In the genomic region with DNA sequence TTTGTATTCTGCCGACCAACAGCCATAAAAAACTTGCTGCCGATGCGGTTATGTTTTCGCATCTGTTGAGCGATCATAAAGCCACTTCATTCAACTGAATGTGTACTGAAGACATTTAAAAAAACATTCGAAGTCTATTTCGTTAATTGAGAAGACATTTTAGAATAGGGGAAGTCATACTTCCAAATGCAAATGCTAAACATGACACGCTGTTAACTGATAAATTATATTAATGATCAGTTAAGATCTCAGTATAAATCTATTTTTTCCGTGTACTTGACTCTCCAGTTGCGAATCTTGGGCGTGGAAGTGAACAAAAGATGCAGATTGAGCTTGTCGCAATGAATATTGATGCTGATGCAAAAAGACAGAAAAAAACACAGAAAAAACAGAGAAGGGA, we compare ENCODE assay signal across 4 fruit fly cellular contexts.
TF ChIP-seq lines count a peak whose summit lies in the region.

No protein-coding gene starts in this region.

- TF ChIP-seq CTCF in whole organism, embryonic (GFP tag; optimal IDR thresholded peaks at IDR 0.05; lab: Kevin White, UChicago), result no peak

TF ChIP-seq in whole organism, adult, 20 proteins besides CTCF, POLR2A, EP300 and RAD21:
- TF ChIP-seq CG1620 (GFP tag; optimal IDR thresholded peaks at IDR 0.05; lab: Kevin White, UChicago), result no peak
- peak; percentile 70 for TF ChIP-seq tj (GFP tag; optimal IDR thresholded peaks at IDR 0.05; lab: Kevin White, UChicago)

TF ChIP-seq in whole organism, embryonic, 481 proteins besides CTCF, POLR2A, EP300 and RAD21:
- TF ChIP-seq dati (GFP tag; IDR thresholded peaks at IDR 0.05; lab: Robert Waterston, UW) (no peak), CG8765 (GFP tag; IDR thresholded peaks at IDR 0.05; lab: Robert Waterston, UW) (no peak), CG15479 (GFP tag; optimal IDR thresholded peaks at IDR 0.05; lab: Kevin White, UChicago) (peak; percentile 19), Lim3 (GFP tag; IDR thresholded peaks at IDR 0.05; lab: Robert Waterston, UW) (no peak), sim (GFP tag; IDR thresholded peaks at IDR 0.05; lab: Robert Waterston, UW) (no peak), E2f1 (GFP tag; IDR thresholded peaks at IDR 0.05; lab: Robert Waterston, UW) (no peak), pan (optimal IDR thresholded peaks at IDR 0.05; lab: Kevin White, UChicago) (no peak), pan (GFP tag; optimal IDR thresholded peaks at IDR 0.05 in 1 of 2, IDR thresholded peaks at IDR 0.05 in 1 of 2) (peak in 1 of 2 experiments; percentile 4), Tbp (GFP tag; optimal IDR thresholded peaks at IDR 0.05; lab: Kevin White, UChicago) (no peak)

TF ChIP-seq in whole organism, prepupa, 60 proteins besides CTCF, POLR2A, EP300 and RAD21:
- peak; percentile 46 for TF ChIP-seq Eip75B (GFP tag; optimal IDR thresholded peaks at IDR 0.05; lab: Kevin White, UChicago)
- TF ChIP-seq ss (GFP tag; optimal IDR thresholded peaks at IDR 0.05; lab: Kevin White, UChicago), result peak in 1 of 2 experiments; percentile 45
- TF ChIP-seq Lpt (GFP tag; optimal IDR thresholded peaks at IDR 0.05; lab: Kevin White, UChicago), result peak; percentile 13
- TF ChIP-seq net (GFP tag; optimal IDR thresholded peaks at IDR 0.05; lab: Kevin White, UChicago), result peak; percentile 21
- no peak for TF ChIP-seq Sox14 (GFP tag; optimal IDR thresholded peaks at IDR 0.05; lab: Kevin White, UChicago)
- TF ChIP-seq lz (GFP tag; optimal IDR thresholded peaks at IDR 0.05; lab: Kevin White, UChicago), result no peak
- TF ChIP-seq Sox102F (GFP tag; optimal IDR thresholded peaks at IDR 0.05; lab: Kevin White, UChicago), result no peak
- TF ChIP-seq CG10631 (GFP tag; optimal IDR thresholded peaks at IDR 0.05; lab: Kevin White, UChicago), result peak; percentile 18
- TF ChIP-seq CG6854 (GFP tag; optimal IDR thresholded peaks at IDR 0.05; lab: Kevin White, UChicago), result no peak
- TF ChIP-seq CG7368 (GFP tag; optimal IDR thresholded peaks at IDR 0.05; lab: Kevin White, UChicago), result peak; percentile 38
- TF ChIP-seq Eip78C (GFP tag; lab: Kevin White, UChicago), result peak; percentile 90
- peak; percentile 6 for TF ChIP-seq CG11762 (GFP tag; optimal IDR thresholded peaks at IDR 0.05; lab: Kevin White, UChicago; ENCODE audit: insufficient read depth)
- no peak for TF ChIP-seq Sox15 (GFP tag; optimal IDR thresholded peaks at IDR 0.05; lab: Kevin White, UChicago)
- peak; percentile 43; the same call in 2 of the 3 replicates for TF ChIP-seq CG6163 (GFP tag; IDR thresholded peaks at IDR 0.05; lab: Robert Waterston, UW)
- TF ChIP-seq CG9139 (GFP tag; optimal IDR thresholded peaks at IDR 0.05; lab: Kevin White, UChicago), result no peak
- TF ChIP-seq CG11294 (GFP tag; IDR thresholded peaks at IDR 0.05; lab: Robert Waterston, UW), result no peak
- no peak for TF ChIP-seq CG34406 (GFP tag; optimal IDR thresholded peaks at IDR 0.05; lab: Kevin White, UChicago)
- TF ChIP-seq CG4318 (GFP tag; optimal IDR thresholded peaks at IDR 0.05; lab: Kevin White, UChicago), result no peak
- peak; percentile 54 for TF ChIP-seq dsx (GFP tag; optimal IDR thresholded peaks at IDR 0.05; lab: Kevin White, UChicago; ENCODE audit: poor library complexity, severe bottlenecking)
- 0 out of 3 replicates have a peak, but pooled peaks have one; percentile 21 for TF ChIP-seq eg (GFP tag; IDR thresholded peaks at IDR 0.05; lab: Robert Waterston, UW)
- peak; percentile 11 for TF ChIP-seq CG6792 (GFP tag; optimal IDR thresholded peaks at IDR 0.05; lab: Kevin White, UChicago)
- no peak for TF ChIP-seq CG6276 (GFP tag; optimal IDR thresholded peaks at IDR 0.05; lab: Kevin White, UChicago)
- no peak for TF ChIP-seq Hr39 (GFP tag; optimal IDR thresholded peaks at IDR 0.05; lab: Kevin White, UChicago)
- TF ChIP-seq CG10669 (GFP tag; optimal IDR thresholded peaks at IDR 0.05; lab: Kevin White, UChicago), result peak; percentile 38
- TF ChIP-seq CG3032 (tag; optimal IDR thresholded peaks at IDR 0.05; lab: Kevin White, UChicago), result peak; percentile 30
- peak; percentile 47 for TF ChIP-seq Ets96B (tag; optimal IDR thresholded peaks at IDR 0.05; lab: Kevin White, UChicago)
- TF ChIP-seq acj6 (GFP tag; optimal IDR thresholded peaks at IDR 0.05; lab: Kevin White, UChicago), result peak; percentile 24
- peak; percentile 55 for TF ChIP-seq CG3919 (GFP tag; optimal IDR thresholded peaks at IDR 0.05; lab: Kevin White, UChicago)
- TF ChIP-seq CG32006 (GFP tag; optimal IDR thresholded peaks at IDR 0.05; lab: Kevin White, UChicago), result no peak
- TF ChIP-seq achi (GFP tag; optimal IDR thresholded peaks at IDR 0.05; lab: Kevin White, UChicago), result peak; percentile 25
- no peak for TF ChIP-seq spab (GFP tag; optimal IDR thresholded peaks at IDR 0.05; lab: Kevin White, UChicago)
- TF ChIP-seq pdm3 (GFP tag; optimal IDR thresholded peaks at IDR 0.05; lab: Kevin White, UChicago), result peak; percentile 53
- peak; percentile 14 for TF ChIP-seq CG1621 (tag; optimal IDR thresholded peaks at IDR 0.05; lab: Kevin White, UChicago)
- peak; percentile 49 for TF ChIP-seq OdsH (GFP tag; optimal IDR thresholded peaks at IDR 0.05; lab: Kevin White, UChicago)
- no peak for TF ChIP-seq Hr38 (GFP tag; optimal IDR thresholded peaks at IDR 0.05; lab: Kevin White, UChicago)

TF ChIP-seq in whole organism, pupa, 21 proteins besides CTCF, POLR2A, EP300 and RAD21:
- TF ChIP-seq fd96Ca (GFP tag; IDR thresholded peaks at IDR 0.05; lab: Robert Waterston, UW) (no peak), EcR (GFP tag; optimal IDR thresholded peaks at IDR 0.05; lab: Kevin White, UChicago) (no peak), CG17806 (tag; optimal IDR thresholded peaks at IDR 0.05; lab: Kevin White, UChicago) (peak; percentile 64), rn (GFP tag; IDR thresholded peaks at IDR 0.05; lab: Robert Waterston, UW) (no peak), CG12605 (GFP tag; IDR thresholded peaks at IDR 0.05; lab: Robert Waterston, UW) (no peak), CG14655 (GFP tag; optimal IDR thresholded peaks at IDR 0.05; lab: Kevin White, UChicago) (peak; percentile 22), CG4496 (GFP tag; IDR thresholded peaks at IDR 0.05; lab: Robert Waterston, UW) (peak; percentile 30; the same call in 2 of the 3 replicates), Ets98B (GFP tag; IDR thresholded peaks at IDR 0.05; lab: Robert Waterston, UW) (0 out of 2 replicates have a peak, but pooled peaks have one; percentile 13), Pif1A (GFP tag; optimal IDR thresholded peaks at IDR 0.05; lab: Kevin White, UChicago) (peak; percentile 51), gl (tag; optimal IDR thresholded peaks at IDR 0.05; lab: Kevin White, UChicago) (no peak), D1 (tag; optimal IDR thresholded peaks at IDR 0.05; lab: Kevin White, UChicago) (no peak), CG9948 (tag; optimal IDR thresholded peaks at IDR 0.05; lab: Kevin White, UChicago) (peak; percentile 32), CG32121 (GFP tag; IDR thresholded peaks at IDR 0.05; lab: Robert Waterston, UW) (no peak), CG13204 (GFP tag; optimal IDR thresholded peaks at IDR 0.05; lab: Kevin White, UChicago) (no peak), CG34367 (tag; optimal IDR thresholded peaks at IDR 0.05; lab: Kevin White, UChicago) (peak; percentile 25), CG8159 (tag; optimal IDR thresholded peaks at IDR 0.05; lab: Kevin White, UChicago) (peak; percentile 57), CG10348 (GFP tag; IDR thresholded peaks at IDR 0.05; lab: Robert Waterston, UW) (no peak), Pif1B (GFP tag; optimal IDR thresholded peaks at IDR 0.05; lab: Kevin White, UChicago) (peak; percentile 26), Snoo (tag; optimal IDR thresholded peaks at IDR 0.05; lab: Kevin White, UChicago) (no peak), CG8301 (tag; optimal IDR thresholded peaks at IDR 0.05; lab: Kevin White, UChicago) (no peak), CG15710 (tag; optimal IDR thresholded peaks at IDR 0.05; lab: Kevin White, UChicago) (peak; percentile 38)
